Fruit fly (Drosophila melanogaster): Measurements from ENCODE around the gene bchs.

The bchs gene

dm6 chr2L:5972005-5972404, 65.0 kb downstream of the bchs start:
- no peak for TF ChIP-seq CTCF (optimal IDR thresholded peaks at IDR 0.05)
- TF ChIP-seq CG8478 (optimal IDR thresholded peaks at IDR 0.05) = no peak
